Worm (Caenorhabditis elegans) whole organism, L2 larva: ENCODE measurements around the gene T26C5.5.

Source experiments
- blmp-1 ChIP-seq: sonication (generic microtip); optimal IDR thresholded peaks from 2 replicates; lab custom pipeline; 2017; ENCODE audit warnings: missing genetic modification characterization, mild to moderate bottlenecking, missing compliant biosample characterization, antibody characterized with exemption, moderate library complexity; ENCODE audit not compliant: insufficient read depth
- ceh-82 ChIP-seq: fragments of 150-350 bp; optimal IDR thresholded peaks from 2 replicates; lab custom pipeline; 2014; ENCODE audit warnings: missing biosample characterization, missing genetic modification characterization
- crh-2 ChIP-seq: sonication (generic microtip); optimal IDR thresholded peaks from 2 replicates; lab custom pipeline; 2017; ENCODE audit warnings: missing biosample characterization, missing genetic modification characterization
- gmeb-1 ChIP-seq: fragments of 150-350 bp; optimal IDR thresholded peaks from 2 replicates; lab custom pipeline; 2014; ENCODE audit warnings: missing biosample characterization, missing genetic modification characterization
- lin-13 ChIP-seq: fragments of 150-350 bp; optimal IDR thresholded peaks from 2 replicates; lab custom pipeline; 2014; ENCODE audit warnings: missing biosample characterization, missing genetic modification reagents, missing genetic modification characterization
- nhr-10 ChIP-seq: sonication (generic microtip); optimal IDR thresholded peaks from 2 replicates; lab custom pipeline; 2017; ENCODE audit warnings: missing biosample characterization, missing genetic modification characterization
- nhr-25 ChIP-seq: fragments of 150-350 bp; sonication (generic microtip); optimal IDR thresholded peaks from 3 replicates; lab custom pipeline; 2014; ENCODE audit warnings: missing biosample characterization, missing genetic modification characterization
- sem-4 ChIP-seq: fragments of 150-350 bp; optimal IDR thresholded peaks from 2 replicates; lab custom pipeline; 2014; ENCODE audit warnings: missing biosample characterization, missing genetic modification reagents, missing genetic modification characterization
- skn-1 ChIP-seq: sonication (generic microtip); optimal IDR thresholded peaks from 2 replicates; lab custom pipeline; 2017; ENCODE audit warnings: missing biosample characterization, missing genetic modification characterization
- unc-62 ChIP-seq: fragments of 150-350 bp; optimal IDR thresholded peaks from 2 replicates; lab custom pipeline; 2014; ENCODE audit warnings: missing biosample characterization, missing genetic modification reagents, missing genetic modification characterization
- zag-1 ChIP-seq: fragments of 150-350 bp; optimal IDR thresholded peaks from 2 replicates; lab custom pipeline; 2014; ENCODE audit warnings: missing biosample characterization, missing genetic modification characterization
- ztf-11 ChIP-seq: sonication (generic microtip); optimal IDR thresholded peaks from 2 replicates; lab custom pipeline; 2017; ENCODE audit warnings: missing biosample characterization, missing genetic modification characterization
- ztf-4 ChIP-seq: fragments of 150-350 bp; optimal IDR thresholded peaks from 2 replicates; lab custom pipeline; 2014; ENCODE audit warnings: missing biosample characterization, missing genetic modification characterization

- TF ChIP-seq ztf-4 (no peak), lin-13 (GFP tag; lab: Kevin White, UChicago) (no peak), zag-1 (tag; lab: Kevin White, UChicago) (no peak), ceh-82 (tag; lab: Kevin White, UChicago) (no peak), ztf-11 (no peak), nhr-25 (tag; lab: Kevin White, UChicago) (no peak), nhr-10 (no peak), skn-1 (tag; lab: Kevin White, UChicago) (no peak), blmp-1 (no peak), unc-62 (GFP tag; lab: Kevin White, UChicago) (no peak), gmeb-1 (tag; lab: Kevin White, UChicago) (no peak), sem-4 (no peak), crh-2 (tag; lab: Kevin White, UChicago) (no peak)
These were observed 12.0 kb upstream of the T26C5.5 start for ce11 chrII:9258566-9258965.
